Worm (Caenorhabditis elegans) whole organism, young adult: ENCODE results near the gene ZK353.9.

ENCODE experiments used
- B0336.3 ChIP-seq: fragments of 200-800 bp; sonication (Bioruptor generic); IDR thresholded peaks from 2 replicates; pipeline ENCODE4 v1.3.6; 2022; ENCODE audit warnings: missing genetic modification characterization, missing compliant biosample characterization
- F33H1.4 ChIP-seq: fragments of 200-800 bp; sonication (Bioruptor generic); IDR thresholded peaks from 2 replicates; pipeline ENCODE4 v1.3.6; 2022; ENCODE audit warnings: missing genetic modification reagents, missing genetic modification characterization, missing compliant biosample characterization
- F37B4.10 ChIP-seq: fragments of 200-800 bp; sonication (Bioruptor generic); IDR thresholded peaks from 2 replicates; pipeline ENCODE4 v1.3.6; 2022; ENCODE audit warnings: missing genetic modification characterization, missing compliant biosample characterization
- F52B5.7 ChIP-seq: sonication (generic microtip); optimal IDR thresholded peaks from 2 replicates; lab custom pipeline; 2016; ENCODE audit warnings: mild to moderate bottlenecking, missing genetic modification characterization, missing compliant biosample characterization
- F55B11.4 ChIP-seq: sonication (generic microtip); optimal IDR thresholded peaks from 2 replicates; lab custom pipeline; 2016; ENCODE audit warnings: missing compliant biosample characterization, missing genetic modification characterization, borderline replicate concordance; ENCODE audit not compliant: insufficient read depth
- F57A8.1 ChIP-seq: fragments of 200-800 bp; sonication (Bioruptor generic); optimal IDR thresholded peaks from 2 replicates; lab custom pipeline; 2018; ENCODE audit warnings: mild to moderate bottlenecking, missing genetic modification characterization, moderate library complexity, missing compliant biosample characterization
- Y67H2A.10 ChIP-seq: fragments of 200-800 bp; sonication (Bioruptor generic); conservative IDR thresholded peaks from 2 replicates; pipeline ENCODE4 v1.3.6; 2022; ENCODE audit warnings: missing genetic modification reagents, missing genetic modification characterization, missing compliant biosample characterization
- ZK185.1 ChIP-seq: sonication (generic microtip); optimal IDR thresholded peaks from 2 replicates; lab custom pipeline; 2016; ENCODE audit warnings: mild to moderate bottlenecking, missing genetic modification characterization, missing compliant biosample characterization; ENCODE audit not compliant: poor library complexity, severe bottlenecking
- athp-1 ChIP-seq: sonication (generic microtip); optimal IDR thresholded peaks from 2 replicates; lab custom pipeline; 2017; ENCODE audit warnings: mild to moderate bottlenecking, missing genetic modification characterization, missing compliant biosample characterization
- cebp-1 ChIP-seq, 2 experiments: fragments of 200-800 bp in 1 of 2; sonication (Bioruptor generic) in 1 of 2; sonication (generic microtip) in 1 of 2; IDR thresholded peaks in 1 of 2; optimal IDR thresholded peaks in 1 of 2; 2 replicates each; pipeline versions ENCODE4 v1.3.6 to Lab custom; 2017 to 2022; ENCODE audit warnings: missing compliant biosample characterization in 2 of 2, missing genetic modification characterization in 2 of 2, mild to moderate bottlenecking in 1 of 2, missing genetic modification reagents in 1 of 2, moderate library complexity in 1 of 2
- chd-7 ChIP-seq: sonication (generic microtip); optimal IDR thresholded peaks from 2 replicates; lab custom pipeline; 2016; ENCODE audit warnings: mild to moderate bottlenecking, missing genetic modification characterization, moderate library complexity, missing compliant biosample characterization
- dox-1 ChIP-seq: fragments of 200-800 bp; sonication (Bioruptor generic); IDR thresholded peaks from 2 replicates; pipeline ENCODE4 v1.3.6; 2022; ENCODE audit warnings: missing genetic modification reagents, missing genetic modification characterization, missing compliant biosample characterization
- egl-44 ChIP-seq: fragments of 200-800 bp; sonication (Bioruptor generic); IDR thresholded peaks from 2 replicates; pipeline ENCODE4 v1.3.6; 2022; ENCODE audit warnings: missing genetic modification reagents, missing genetic modification characterization, missing compliant biosample characterization
- hlh-26 ChIP-seq: fragments of 200-800 bp; sonication (Bioruptor generic); conservative IDR thresholded peaks from 2 replicates; pipeline ENCODE4 v1.3.6; 2022; ENCODE audit warnings: missing genetic modification reagents, missing genetic modification characterization, missing compliant biosample characterization
- hsf-1 ChIP-seq: fragments of 200-800 bp; sonication (Bioruptor generic); IDR thresholded peaks from 2 replicates; pipeline ENCODE4 v1.3.6; 2022; ENCODE audit warnings: missing genetic modification reagents, missing genetic modification characterization, missing compliant biosample characterization
- lsl-1 ChIP-seq: fragments of 200-800 bp; sonication (Bioruptor generic); optimal IDR thresholded peaks from 2 replicates; lab custom pipeline; 2018; ENCODE audit warnings: mild to moderate bottlenecking, missing genetic modification characterization, moderate library complexity, missing compliant biosample characterization
- madf-8 ChIP-seq: fragments of 200-800 bp; sonication (Bioruptor generic); conservative IDR thresholded peaks from 2 replicates; pipeline ENCODE4 v1.3.6; 2022; ENCODE audit warnings: missing genetic modification reagents, missing genetic modification characterization, missing compliant biosample characterization
- mcd-1 ChIP-seq: fragments of 200-800 bp; sonication (Bioruptor generic); IDR thresholded peaks from 2 replicates; pipeline ENCODE4 v1.3.6; 2022; ENCODE audit warnings: missing genetic modification reagents, missing genetic modification characterization, missing compliant biosample characterization
- mel-28 ChIP-seq: sonication (generic microtip); optimal IDR thresholded peaks from 2 replicates; lab custom pipeline; 2016; ENCODE audit warnings: borderline replicate concordance, mild to moderate bottlenecking, missing genetic modification characterization, missing compliant biosample characterization
- mes-4 ChIP-seq: sonication (generic microtip); optimal IDR thresholded peaks from 2 replicates; lab custom pipeline; 2016; ENCODE audit warnings: missing genotype, missing genetic modification characterization, missing compliant biosample characterization
- nfyb-1 ChIP-seq: fragments of 200-800 bp; sonication (Bioruptor generic); IDR thresholded peaks from 2 replicates; pipeline ENCODE4 v1.3.6; 2022; ENCODE audit warnings: missing genetic modification reagents, missing genetic modification characterization, missing compliant biosample characterization
- nhr-120 ChIP-seq: fragments of 200-800 bp; sonication (Bioruptor generic); IDR thresholded peaks from 2 replicates; pipeline ENCODE4 v1.3.6; 2022; ENCODE audit warnings: missing genetic modification characterization, missing compliant biosample characterization
- nhr-80 ChIP-seq: sonication (generic microtip); optimal IDR thresholded peaks from 2 replicates; lab custom pipeline; 2016; ENCODE audit warnings: missing genetic modification characterization, missing compliant biosample characterization
- pha-4 ChIP-seq: fragments of 150-350 bp; sonication (generic microtip); optimal IDR thresholded peaks from 2 replicates; lab custom pipeline; 2014; ENCODE audit warnings: missing biosample characterization, missing genetic modification reagents, missing genetic modification characterization
- rec-8 ChIP-seq, 2 experiments: sonication (generic microtip); optimal IDR thresholded peaks; 2 replicates each; lab custom pipeline; 2016; ENCODE audit warnings: mild to moderate bottlenecking in 2 of 2, missing genetic modification characterization in 2 of 2, missing genetic modification reagents in 2 of 2, missing genotype in 2 of 2, missing biosample characterization in 1 of 2, missing compliant biosample characterization in 1 of 2, moderate library complexity in 1 of 2
- snpc-1.1 ChIP-seq: sonication (generic microtip); optimal IDR thresholded peaks from 2 replicates; lab custom pipeline; 2017; ENCODE audit warnings: missing genetic modification characterization, mild to moderate bottlenecking, missing compliant biosample characterization, antibody characterized with exemption, moderate library complexity, missing genotype, missing genetic modification reagents; ENCODE audit not compliant: insufficient read depth
- somi-1 ChIP-seq: fragments of 200-800 bp; sonication (Bioruptor generic); optimal IDR thresholded peaks from 2 replicates; lab custom pipeline; 2018; ENCODE audit warnings: mild to moderate bottlenecking, missing genetic modification characterization, missing compliant biosample characterization
- xnd-1 ChIP-seq: sonication (generic microtip); optimal IDR thresholded peaks from 2 replicates; lab custom pipeline; 2016; ENCODE audit warnings: missing genotype, missing genetic modification reagents, missing genetic modification characterization, missing compliant biosample characterization
- ztf-18 ChIP-seq: sonication (generic microtip); optimal IDR thresholded peaks from 2 replicates; lab custom pipeline; 2016; ENCODE audit warnings: missing genotype, mild to moderate bottlenecking, missing genetic modification characterization, missing compliant biosample characterization

The ZK353.9 gene

ce11 chrIII:8401887-8402286, 7.4 kb upstream of the ZK353.9 start, which contains the start of gene lap-1:
Gene lap-1, minus strand, starts transcription at chrIII:8401928.
- TF ChIP-seq nhr-80 (peak; percentile 48), nfyb-1 (no peak), madf-8 (GFP tag; lab: Robert Waterston, UW) (no peak), cebp-1 (GFP tag; IDR thresholded peaks at IDR 0.05; lab: Robert Waterston, UW) (no peak), cebp-1 (tag; optimal IDR thresholded peaks at IDR 0.05; lab: Kevin White, UChicago) (peak; percentile 28), hlh-26 (GFP tag; lab: Robert Waterston, UW) (no peak), athp-1 (tag; lab: Kevin White, UChicago) (no peak), egl-44 (GFP tag; lab: Robert Waterston, UW) (no peak), Y67H2A.10 (GFP tag; lab: Robert Waterston, UW) (no peak)

- TF ChIP-seq F37B4.10 (no peak), F52B5.7 (no peak), chd-7 (tag; lab: Kevin White, UChicago) (no peak), mcd-1 (GFP tag; lab: Robert Waterston, UW) (no peak), snpc-1.1 (tag; lab: Kevin White, UChicago) (no peak), dox-1 (GFP tag; lab: Robert Waterston, UW) (no peak), F57A8.1 (GFP tag; lab: Kevin White, UChicago) (no peak), B0336.3 (GFP tag; lab: Robert Waterston, UW) (no peak), hsf-1 (GFP tag; lab: Robert Waterston, UW) (no peak), ztf-18 (no peak), mes-4 (tag; lab: Kevin White, UChicago) (no peak), ZK185.1 (tag; lab: Kevin White, UChicago) (no peak), xnd-1 (tag; lab: Kevin White, UChicago) (no peak), somi-1 (GFP tag; lab: Kevin White, UChicago) (no peak)
Observed at ce11 chrIII:8402633-8403032, 6.7 kb upstream of the ZK353.9 start.

- TF ChIP-seq dox-1 (GFP tag; lab: Robert Waterston, UW) = no peak
- TF ChIP-seq F55B11.4 (tag; lab: Kevin White, UChicago) = no peak
- TF ChIP-seq mel-28 (tag; lab: Kevin White, UChicago) = no peak
- no peak for TF ChIP-seq lsl-1 (GFP tag; lab: Kevin White, UChicago)
Observed at ce11 chrIII:8403507-8403906, 5.8 kb upstream of the ZK353.9 start, which contains the start of gene cutc-1. Gene cutc-1, minus strand, starts transcription at chrIII:8403607.

- TF ChIP-seq nhr-120 (GFP tag; lab: Robert Waterston, UW) (no peak), xnd-1 (tag; lab: Kevin White, UChicago) (no peak), pha-4 (no peak), F33H1.4 (GFP tag; lab: Robert Waterston, UW) (no peak), F52B5.7 (no peak)
- TF ChIP-seq, all 124 proteins: peak for 0
Observed at ce11 chrIII:8405449-8405962, 3.8 kb upstream of the ZK353.9 start, which contains the start of the genes ubxn-4 and cyy-1. Gene ubxn-4, minus strand, starts transcription at chrIII:8405562. Gene cyy-1, plus strand, starts transcription at chrIII:8405874.

- peak; percentile 1 for TF ChIP-seq nhr-80
- no peak for TF ChIP-seq egl-44 (GFP tag; lab: Robert Waterston, UW)
- TF ChIP-seq rec-8 (tag; optimal IDR thresholded peaks at IDR 0.05; lab: Kevin White, UChicago) = no peak
- TF ChIP-seq, all 124 proteins: peak for 1
Observed at ce11 chrIII:8410747-8411146, 1.5 kb downstream of the ZK353.9 start.
